Fruit fly (Drosophila melanogaster): ENCODE data around the gene Wdr24.
A peak's percentile ranks its signal among the peaks of the same experiment; 100 is the strongest.

The Wdr24 gene

dm6 chr3R:29755248-29755647, 10.4 kb upstream of the Wdr24 start (continued):
- no peak for TF ChIP-seq kay (GFP tag; optimal IDR thresholded peaks at IDR 0.05)
- TF ChIP-seq Ravus (GFP tag; IDR thresholded peaks at IDR 0.05) = no peak
- no peak for TF ChIP-seq CG18599 (GFP tag; optimal IDR thresholded peaks at IDR 0.05)
- no peak for TF ChIP-seq oc (tag; optimal IDR thresholded peaks at IDR 0.05)
- TF ChIP-seq Dref (GFP tag; IDR thresholded peaks at IDR 0.05) = no peak
- peak; percentile 11 for TF ChIP-seq Ssrp (tag; optimal IDR thresholded peaks at IDR 0.05)
- no peak for TF ChIP-seq kni (GFP tag; optimal IDR thresholded peaks at IDR 0.05)
- TF ChIP-seq ap (GFP tag; IDR thresholded peaks at IDR 0.05) = 0 out of 2 replicates have a peak, but pooled peaks have one; percentile 11
- no peak for TF ChIP-seq tna (GFP tag; IDR thresholded peaks at IDR 0.05; ENCODE audit: partially characterized antibody)
- no peak for TF ChIP-seq Nf-YB (GFP tag; optimal IDR thresholded peaks at IDR 0.05)
- peak; percentile 23 for TF ChIP-seq tin (GFP tag; optimal IDR thresholded peaks at IDR 0.05)
- TF ChIP-seq CkIIα-i1 (GFP tag; IDR thresholded peaks at IDR 0.05) = no peak
- TF ChIP-seq prd (optimal IDR thresholded peaks at IDR 0.05) = no peak
- peak; percentile 46; the same call in 1 of the 3 replicates for TF ChIP-seq prd (GFP tag; IDR thresholded peaks at IDR 0.05)
- TF ChIP-seq CG30020 (tag; optimal IDR thresholded peaks at IDR 0.05) = no peak
- TF ChIP-seq CG32772 (GFP tag; IDR thresholded peaks at IDR 0.05) = peak; percentile 52
- no peak for TF ChIP-seq CG12744 (GFP tag; optimal IDR thresholded peaks at IDR 0.05)
- peak; percentile 59; the same call in 2 of the 3 replicates for TF ChIP-seq zfh1 (GFP tag; IDR thresholded peaks at IDR 0.05)
- TF ChIP-seq tx (GFP tag; optimal IDR thresholded peaks at IDR 0.05) = no peak
- TF ChIP-seq dan (GFP tag; IDR thresholded peaks at IDR 0.05) = no peak
- TF ChIP-seq inv (GFP tag; IDR thresholded peaks at IDR 0.05; ENCODE audit: partially characterized antibody) = no peak
- no peak for TF ChIP-seq CG5245 (GFP tag; optimal IDR thresholded peaks at IDR 0.05)
- no peak for TF ChIP-seq usp (GFP tag; optimal IDR thresholded peaks at IDR 0.05)
- peak in 1 of 2 experiments; percentile 21 for TF ChIP-seq dpn (GFP tag; optimal IDR thresholded peaks at IDR 0.05)
- no peak for TF ChIP-seq gro (GFP tag; optimal IDR thresholded peaks at IDR 0.05)
- peak; percentile 45 for TF ChIP-seq row (GFP tag; IDR thresholded peaks at IDR 0.05)
- TF ChIP-seq pum (GFP tag; optimal IDR thresholded peaks at IDR 0.05) = no peak
- TF ChIP-seq CG17829 (tag; optimal IDR thresholded peaks at IDR 0.05) = no peak
- TF ChIP-seq CG6765 (GFP tag; optimal IDR thresholded peaks at IDR 0.05) = no peak
- no peak for TF ChIP-seq CoRest (tag; optimal IDR thresholded peaks at IDR 0.05)
- no peak for TF ChIP-seq rib (GFP tag; IDR thresholded peaks at IDR 0.05)
- TF ChIP-seq eve (GFP tag; optimal IDR thresholded peaks at IDR 0.05) = no peak
- TF ChIP-seq CG12659 (GFP tag; optimal IDR thresholded peaks at IDR 0.05) = peak; percentile 1
- no peak for TF ChIP-seq B-H1 (GFP tag; IDR thresholded peaks at IDR 0.05)
- TF ChIP-seq CG3838 (GFP tag; optimal IDR thresholded peaks at IDR 0.05) = no peak
- no peak for TF ChIP-seq CG17802 (tag; optimal IDR thresholded peaks at IDR 0.05)
- TF ChIP-seq CG1792 (GFP tag; optimal IDR thresholded peaks at IDR 0.05) = no peak
- TF ChIP-seq CG3847 (GFP tag; IDR thresholded peaks at IDR 0.05) = no peak
- peak; percentile 30; the same call in 1 of the 2 replicates for TF ChIP-seq CG6689 (GFP tag; IDR thresholded peaks at IDR 0.05)
- no peak for TF ChIP-seq MESR4 (GFP tag; optimal IDR thresholded peaks at IDR 0.05)
- TF ChIP-seq fd96Cb (tag; optimal IDR thresholded peaks at IDR 0.05) = peak; percentile 1
- TF ChIP-seq pzg (GFP tag; optimal IDR thresholded peaks at IDR 0.05) = no peak
- TF ChIP-seq CG7556 (GFP tag; optimal IDR thresholded peaks at IDR 0.05) = no peak
- no peak for TF ChIP-seq dmrt99B (tag; optimal IDR thresholded peaks at IDR 0.05)
- no peak for TF ChIP-seq CG7963 (GFP tag; IDR thresholded peaks at IDR 0.05; ENCODE audit: partially characterized antibody)
- peak; percentile 17 for TF ChIP-seq ewg (GFP tag; optimal IDR thresholded peaks at IDR 0.05)
- peak; percentile 43; the same call in 1 of the 2 replicates for TF ChIP-seq CG10366 (GFP tag; IDR thresholded peaks at IDR 0.05)
- TF ChIP-seq az2 (GFP tag; optimal IDR thresholded peaks at IDR 0.05) = peak; percentile 10
- peak; percentile 29; the same call in 1 of the 4 replicates for TF ChIP-seq Gug (GFP tag; IDR thresholded peaks at IDR 0.05)
- TF ChIP-seq nmo (GFP tag; optimal IDR thresholded peaks at IDR 0.05) = no peak
- TF ChIP-seq CG14710 (tag; optimal IDR thresholded peaks at IDR 0.05) = no peak
- TF ChIP-seq B-H2 (GFP tag; optimal IDR thresholded peaks at IDR 0.05) = no peak
